Fruit fly (Drosophila melanogaster) whole organism, prepupa: ENCODE data around the gene Dscam2.

ENCODE experiments used
- CG11902 ChIP-seq: fragments of 200-800 bp; sonication (Bioruptor generic); optimal IDR thresholded peaks from 3 replicates; lab custom pipeline; 2016; ENCODE audit warnings: missing biosample characterization, missing genetic modification characterization
- CG15336 ChIP-seq: fragments of 200-800 bp; sonication (Bioruptor generic); IDR thresholded peaks from 2 replicates; pipeline ENCODE4 v1.3.6; 2022; ENCODE audit warnings: missing biosample characterization, missing genetic modification characterization
- CG32006 ChIP-seq: fragments of 200-800 bp; sonication (Bioruptor generic); optimal IDR thresholded peaks from 3 replicates; lab custom pipeline; 2017; ENCODE audit warnings: missing biosample characterization, mild to moderate bottlenecking, missing genetic modification characterization
- CG6854 ChIP-seq: fragments of 200-800 bp; sonication (Bioruptor generic); optimal IDR thresholded peaks from 2 replicates; lab custom pipeline; 2017; ENCODE audit warnings: missing biosample characterization, mild to moderate bottlenecking, missing genetic modification characterization
- CG8119 ChIP-seq: fragments of 200-800 bp; sonication (Bioruptor generic); IDR thresholded peaks from 3 replicates; pipeline ENCODE4 v1.3.6; 2022; ENCODE audit warnings: missing biosample characterization, missing genetic modification characterization
- Hr39 ChIP-seq: fragments of 200-800 bp; sonication (Bioruptor generic); optimal IDR thresholded peaks from 2 replicates; lab custom pipeline; 2016; ENCODE audit warnings: missing biosample characterization, missing genetic modification characterization
- Hr4 ChIP-seq: fragments of 200-800 bp; sonication (Bioruptor generic); optimal IDR thresholded peaks from 3 replicates; lab custom pipeline; 2016; ENCODE audit warnings: missing biosample characterization, missing genetic modification characterization
- OdsH ChIP-seq: fragments of 200-800 bp; sonication (Bioruptor generic); optimal IDR thresholded peaks from 3 replicates; lab custom pipeline; 2016; ENCODE audit warnings: missing biosample characterization, missing genetic modification characterization
- spab ChIP-seq: fragments of 200-800 bp; sonication (Bioruptor generic); optimal IDR thresholded peaks from 2 replicates; lab custom pipeline; 2017; ENCODE audit warnings: missing biosample characterization, mild to moderate bottlenecking, missing genetic modification characterization, missing genetic modification reagents
- svp ChIP-seq: fragments of 200-800 bp; sonication (Bioruptor generic); peaks from one replicate; lab custom pipeline; 2016; ENCODE audit warnings: missing biosample characterization, missing genetic modification characterization

dm6 chr3L:7136663-7137062 lies 53.1 kb downstream of the Dscam2 start:
- TF ChIP-seq CG15336 (GFP tag; lab: Robert Waterston, UW) (no peak), CG8119 (GFP tag; lab: Robert Waterston, UW) (peak; percentile 30; the same call in 1 of the 3 replicates), Hr4 (GFP tag; lab: Kevin White, UChicago) (no peak), CG32006 (peak; percentile 20), svp (no peak), Hr39 (GFP tag; lab: Kevin White, UChicago) (no peak), CG11902 (GFP tag; lab: Kevin White, UChicago) (no peak), OdsH (GFP tag; lab: Kevin White, UChicago) (no peak), CG6854 (no peak), spab (GFP tag; lab: Kevin White, UChicago) (no peak)
